Worm (Caenorhabditis elegans): ENCODE data around the gene srbc-44.

- TF ChIP-seq unc-39 (tag; optimal IDR thresholded peaks at IDR 0.05) (no peak), snpc-4 (tag; optimal IDR thresholded peaks at IDR 0.05) (no peak), lsy-2 (tag; optimal IDR thresholded peaks at IDR 0.05) (no peak), ztf-11 (tag; optimal IDR thresholded peaks at IDR 0.05) (no peak), blmp-1 (tag; optimal IDR thresholded peaks at IDR 0.05) (no peak), nhr-12 (tag; optimal IDR thresholded peaks at IDR 0.05) (no peak), mep-1 (tag; optimal IDR thresholded peaks at IDR 0.05) (no peak), unc-62 (GFP tag; optimal IDR thresholded peaks at IDR 0.05) (no peak), drap-1 (GFP tag; optimal IDR thresholded peaks at IDR 0.05) (no peak), ces-1 (GFP tag; optimal IDR thresholded peaks at IDR 0.05) (no peak), nhr-237 (tag; optimal IDR thresholded peaks at IDR 0.05) (no peak)
These were observed 28.7 kb downstream of the srbc-44 start, which contains the start of gene papl-1 for ce11 chrV:12759660-12760059.
